Worm (Caenorhabditis elegans) whole organism, L1 larva: ENCODE data around the gene C47E8.3.

Experiments used
- ces-1 ChIP-seq: fragments of 150-350 bp; optimal IDR thresholded peaks from 2 replicates; lab custom pipeline; 2014; ENCODE audit warnings: missing biosample characterization, missing genetic modification reagents, missing genetic modification characterization
- jun-1 ChIP-seq: fragments of 150-350 bp; optimal IDR thresholded peaks from 2 replicates; lab custom pipeline; 2014; ENCODE audit warnings: missing biosample characterization, missing genetic modification reagents, missing genetic modification characterization
- lir-3 ChIP-seq: sonication (generic microtip); optimal IDR thresholded peaks from 2 replicates; lab custom pipeline; 2016; ENCODE audit warnings: mild to moderate bottlenecking, missing genetic modification characterization, moderate library complexity, missing compliant biosample characterization; ENCODE audit not compliant: poor library complexity
- pag-3 ChIP-seq: sonication (generic microtip); optimal IDR thresholded peaks from 2 replicates; lab custom pipeline; 2017; ENCODE audit warnings: missing genetic modification characterization, mild to moderate bottlenecking, missing compliant biosample characterization, antibody characterized with exemption, borderline replicate concordance; ENCODE audit not compliant: insufficient read depth
- tlp-1 ChIP-seq: fragments of 150-350 bp; optimal IDR thresholded peaks from 2 replicates; lab custom pipeline; 2014; ENCODE audit warnings: missing biosample characterization, missing genetic modification characterization

DNA sequence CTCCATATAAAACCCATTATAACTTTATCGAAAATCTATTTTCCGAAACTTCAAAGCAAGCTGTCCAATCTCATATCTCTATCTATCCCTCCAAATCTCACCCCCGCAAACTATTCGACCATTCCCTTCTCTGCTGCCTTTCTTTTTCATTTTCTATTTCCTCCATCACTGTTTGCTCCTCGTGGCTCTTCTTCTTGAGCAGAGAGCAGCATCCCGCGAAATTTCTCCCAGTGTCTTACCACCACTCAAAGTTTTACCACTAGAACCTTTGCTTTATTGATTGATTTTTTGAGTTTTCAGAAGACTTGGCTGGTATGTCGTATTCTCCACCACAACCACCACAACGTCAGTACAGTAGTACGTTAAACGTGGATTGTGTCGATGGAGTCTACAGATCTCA lies 49.2 kb downstream of the C47E8.3 start, which contains the start of gene oig-3:
- TF ChIP-seq tlp-1 (no peak), pag-3 (tag; lab: Kevin White, UChicago) (no peak), jun-1 (tag; lab: Kevin White, UChicago) (no peak), lir-3 (tag; lab: Kevin White, UChicago) (no peak), ces-1 (no peak)
